Fruit fly (Drosophila melanogaster): ENCODE measurements around the gene Set8.

Gene Set8

dm6 chr3R:14315912-14316444 is at the start of gene Set8 (continued):
- TF ChIP-seq knrl (GFP tag; IDR thresholded peaks at IDR 0.05; ENCODE audit: partially characterized antibody): no peak
- TF ChIP-seq CG15479 (GFP tag; optimal IDR thresholded peaks at IDR 0.05): peak; percentile 71
- peak; percentile 58 for TF ChIP-seq CG9437 (GFP tag; optimal IDR thresholded peaks at IDR 0.05)
- TF ChIP-seq psq (GFP tag; optimal IDR thresholded peaks at IDR 0.05): peak; percentile 90
- TF ChIP-seq al (GFP tag; IDR thresholded peaks at IDR 0.05): no peak

- no peak for TF ChIP-seq salm (tag; optimal IDR thresholded peaks at IDR 0.05)
- TF ChIP-seq CTCF (GFP tag; optimal IDR thresholded peaks at IDR 0.05): no peak
- TF ChIP-seq CG4617 (GFP tag; optimal IDR thresholded peaks at IDR 0.05; ENCODE audit: borderline replicate concordance): no peak
- TF ChIP-seq nom (GFP tag; optimal IDR thresholded peaks at IDR 0.05): peak; percentile 43
- no peak for TF ChIP-seq CG1792 (GFP tag; optimal IDR thresholded peaks at IDR 0.05)
- TF ChIP-seq sens-2 (GFP tag; IDR thresholded peaks at IDR 0.05): no peak
Measured at dm6 chr3R:14275519-14276172, 40.2 kb upstream of the Set8 start.

dm6 chr3R:14277894-14278522 is 37.8 kb upstream of the Set8 start:
- TF ChIP-seq org-1 (GFP tag; optimal IDR thresholded peaks at IDR 0.05) (peak; percentile 65), p53 (GFP tag; optimal IDR thresholded peaks at IDR 0.05) (no peak), danr (GFP tag; IDR thresholded peaks at IDR 0.05) (peak; percentile 64), CG6689 (GFP tag; IDR thresholded peaks at IDR 0.05) (peak; percentile 91), BEAF-32 (GFP tag; optimal IDR thresholded peaks at IDR 0.05) (no peak), dm (GFP tag; optimal IDR thresholded peaks at IDR 0.05) (no peak), Camta (GFP tag; optimal IDR thresholded peaks at IDR 0.05) (peak; percentile 7), CG8944 (GFP tag; optimal IDR thresholded peaks at IDR 0.05) (peak; percentile 29), Sry-β (GFP tag; optimal IDR thresholded peaks at IDR 0.05) (no peak), CG8924 (tag; optimal IDR thresholded peaks at IDR 0.05) (peak; percentile 91), eve (GFP tag; optimal IDR thresholded peaks at IDR 0.05) (peak in 1 of 2 experiments; percentile 36), CG34422 (GFP tag; IDR thresholded peaks at IDR 0.05) (peak; percentile 74; the same call in 2 of the 3 replicates), CG1529 (GFP tag; optimal IDR thresholded peaks at IDR 0.05) (peak; percentile 54), Dbx (GFP tag; IDR thresholded peaks at IDR 0.05) (peak; percentile 80; the same call in 2 of the 3 replicates), CG1233 (GFP tag; optimal IDR thresholded peaks at IDR 0.05) (peak; percentile 69), Lpt (GFP tag; optimal IDR thresholded peaks at IDR 0.05) (no peak), Gug (GFP tag; IDR thresholded peaks at IDR 0.05) (peak; percentile 65; the same call in 3 of the 4 replicates), oc (tag; optimal IDR thresholded peaks at IDR 0.05) (peak; percentile 62), bab2 (GFP tag; optimal IDR thresholded peaks at IDR 0.05) (peak; percentile 41), Eip74EF (GFP tag; optimal IDR thresholded peaks at IDR 0.05) (no peak), Fer1 (GFP tag; optimal IDR thresholded peaks at IDR 0.05) (no peak), Kr (GFP tag; optimal IDR thresholded peaks at IDR 0.05) (peak; percentile 79), crc (GFP tag; optimal IDR thresholded peaks at IDR 0.05) (no peak), CG12219 (GFP tag; optimal IDR thresholded peaks at IDR 0.05) (peak; percentile 55), CG17912 (GFP tag; optimal IDR thresholded peaks at IDR 0.05) (no peak), ato (GFP tag; IDR thresholded peaks at IDR 0.05; ENCODE audit: partially characterized antibody) (no peak), CG7357 (GFP tag; IDR thresholded peaks at IDR 0.05) (peak; percentile 66; the same call in 2 of the 3 replicates), CG2678 (tag; optimal IDR thresholded peaks at IDR 0.05) (no peak), grn (GFP tag; optimal IDR thresholded peaks at IDR 0.05) (no peak), CG14860 (GFP tag; IDR thresholded peaks at IDR 0.05; ENCODE audit: partially characterized antibody) (no peak), ac (GFP tag; optimal IDR thresholded peaks at IDR 0.05) (peak; percentile 96), CG2116 (GFP tag; optimal IDR thresholded peaks at IDR 0.05) (peak; percentile 61), CG13894 (tag; optimal IDR thresholded peaks at IDR 0.05) (no peak), crp (GFP tag; optimal IDR thresholded peaks at IDR 0.05) (peak in 1 of 2 experiments; percentile 10)

Measured in whole organism, embryonic.